Worm (Caenorhabditis elegans) whole organism, dauer: ENCODE data around the gene hic-1.

Experiments
- unc-62 ChIP-seq: sonication (generic microtip); optimal IDR thresholded peaks from 2 replicates; lab custom pipeline; 2017; ENCODE audit warnings: missing biosample characterization, missing genetic modification reagents, missing genetic modification characterization

The hic-1 gene

DNA sequence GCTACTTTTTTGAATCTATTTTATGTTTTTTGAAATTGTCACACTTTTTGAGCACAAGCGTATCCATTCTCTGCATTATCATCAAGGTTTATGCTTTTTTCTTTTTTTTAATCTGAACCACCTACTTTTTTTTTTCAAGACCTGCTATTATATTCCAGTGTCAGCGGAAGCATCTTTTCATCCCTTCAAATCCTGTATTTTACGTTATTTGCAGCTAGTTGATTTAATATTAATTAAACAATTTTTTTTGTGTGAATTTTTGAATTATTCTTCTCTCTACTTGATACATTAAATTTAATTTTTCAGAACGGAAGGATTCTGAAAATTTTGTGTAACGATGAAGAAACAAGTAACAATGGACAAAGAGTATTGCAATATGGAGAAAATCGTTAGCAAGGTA lies 11.1 kb upstream of the hic-1 start, which contains the start of gene C25B8.8:
Gene C25B8.8, plus strand, starts transcription at position 301 of the 400 bp plus-strand sequence.
- no peak for TF ChIP-seq unc-62 (GFP tag; lab: Kevin White, UChicago)

DNA sequence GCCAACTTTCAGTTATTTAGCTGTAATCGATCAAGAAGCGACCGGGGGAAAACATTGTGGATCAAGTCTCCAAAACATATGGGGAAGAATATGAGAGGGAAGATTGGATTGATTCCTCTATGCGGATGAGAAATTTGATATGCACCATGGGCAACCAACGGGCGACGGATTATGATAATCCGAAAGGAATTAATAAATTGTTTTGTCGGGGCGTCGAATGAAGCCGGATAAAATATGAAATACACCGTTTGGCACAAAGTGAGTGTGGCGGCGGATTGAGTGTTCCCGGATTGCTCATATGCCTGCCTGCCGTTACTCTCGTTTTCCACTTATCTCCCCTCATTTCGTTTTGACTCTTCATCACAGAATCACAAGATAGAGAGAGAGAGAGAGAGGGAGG lies 10.6 kb upstream of the hic-1 start:
- no peak for TF ChIP-seq unc-62 (GFP tag; lab: Kevin White, UChicago)

DNA sequence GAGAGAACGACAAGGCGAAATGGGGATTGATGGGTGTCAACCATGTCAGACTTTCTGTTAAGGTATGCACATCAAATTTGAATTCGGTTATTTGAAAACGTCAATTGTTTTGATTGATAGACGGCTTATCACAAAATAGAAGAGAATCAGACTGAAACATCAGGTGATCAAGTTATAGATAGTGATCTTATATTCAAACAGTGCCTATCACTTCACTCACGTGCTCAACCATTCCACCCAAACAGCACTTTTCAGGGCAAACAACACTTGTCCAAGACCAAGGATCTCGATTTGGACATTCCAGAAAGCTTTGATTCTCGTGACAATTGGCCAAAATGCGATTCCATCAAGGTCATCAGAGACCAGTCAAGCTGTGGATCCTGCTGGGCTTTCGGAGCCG lies 9.0 kb upstream of the hic-1 start:
- no peak for TF ChIP-seq unc-62 (GFP tag; lab: Kevin White, UChicago)

- TF ChIP-seq unc-62 (GFP tag; lab: Kevin White, UChicago) = no peak
These were observed 8.4 kb upstream of the hic-1 start, which contains the start of gene cpr-6 for ce11 chrX:6606991-6607390. cpr-6 (plus strand) TSS chrX:6607207.

DNA sequence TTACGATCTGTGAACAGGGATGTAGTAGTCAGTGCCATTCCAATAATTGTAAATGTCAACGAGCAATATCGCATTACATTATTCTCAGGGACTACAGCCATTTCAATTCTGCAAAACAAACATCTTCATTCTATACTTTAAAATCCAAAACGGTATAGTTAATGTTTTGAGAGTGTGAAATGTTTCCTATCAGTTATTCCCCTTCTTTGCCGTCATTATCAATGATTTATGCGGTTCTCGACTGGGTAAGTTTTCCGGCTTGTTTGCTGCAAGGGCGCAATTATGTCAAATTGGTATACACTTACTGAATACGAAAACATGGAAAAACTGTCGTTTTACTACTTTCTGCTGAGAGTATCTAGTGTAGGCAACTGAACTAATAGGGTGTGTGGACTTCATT lies 4.5 kb upstream of the hic-1 start, which contains the start of gene F23G4.1:
Gene F23G4.1, minus strand, starts transcription at position 101 of the 400 bp plus-strand sequence.
- no peak for TF ChIP-seq unc-62 (GFP tag; lab: Kevin White, UChicago)

- TF ChIP-seq unc-62 (GFP tag; lab: Kevin White, UChicago) = no peak
These were observed 3.3 kb upstream of the hic-1 start for ce11 chrX:6601967-6602366.

DNA sequence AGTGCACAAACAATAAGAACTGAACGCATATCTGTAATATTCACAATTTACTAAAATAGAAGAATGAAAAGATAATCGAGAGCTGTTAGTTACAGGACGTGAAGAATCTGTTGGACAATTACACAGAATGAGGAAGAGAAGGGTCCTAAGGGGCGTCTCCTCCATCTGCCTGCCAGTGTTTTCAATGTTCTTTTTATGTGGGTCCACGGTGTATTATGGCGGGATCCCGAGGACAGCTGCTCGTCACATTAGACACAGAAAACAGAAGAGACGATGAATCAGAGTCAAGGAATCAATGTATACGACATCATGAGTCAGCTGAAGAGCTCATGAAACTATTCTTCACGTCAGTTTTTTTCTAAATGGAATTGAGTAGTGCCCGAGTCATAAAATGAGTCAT lies 1.5 kb downstream of the hic-1 start, which contains the start of gene ttr-6:
Gene ttr-6, minus strand, starts transcription at position 33 of the 400 bp plus-strand sequence.
- no peak for TF ChIP-seq unc-62 (GFP tag; lab: Kevin White, UChicago)

DNA sequence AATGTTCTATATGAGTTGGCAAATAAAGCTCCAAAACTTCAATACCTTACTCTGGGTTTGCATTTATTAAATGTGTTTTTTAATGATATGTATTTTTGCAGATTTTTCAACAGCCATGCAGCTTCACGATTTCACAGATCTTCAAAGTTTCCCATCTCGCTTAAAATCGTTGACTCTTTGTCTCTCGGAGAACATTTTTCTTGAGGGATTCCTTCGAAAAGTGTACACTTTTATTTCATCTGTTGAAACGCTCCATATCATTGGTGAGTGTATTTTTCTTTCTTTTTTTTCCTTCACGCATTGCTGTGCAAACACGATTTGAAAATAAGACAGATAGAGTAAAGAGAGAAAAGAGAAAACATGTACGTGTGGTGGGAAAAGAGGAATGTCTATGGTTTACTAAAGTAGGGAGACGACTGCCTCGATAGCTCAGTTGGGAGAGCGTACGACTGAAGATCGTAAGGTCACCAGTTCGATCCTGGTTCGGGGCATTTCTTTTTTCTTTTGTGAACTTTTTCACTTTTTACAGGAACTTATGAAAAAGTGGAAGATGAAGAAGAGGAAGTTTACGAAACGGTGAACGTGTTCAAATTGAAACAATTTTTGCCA lies 5.3 kb downstream of the hic-1 start:
- TF ChIP-seq unc-62 (GFP tag; lab: Kevin White, UChicago) = no peak

DNA sequence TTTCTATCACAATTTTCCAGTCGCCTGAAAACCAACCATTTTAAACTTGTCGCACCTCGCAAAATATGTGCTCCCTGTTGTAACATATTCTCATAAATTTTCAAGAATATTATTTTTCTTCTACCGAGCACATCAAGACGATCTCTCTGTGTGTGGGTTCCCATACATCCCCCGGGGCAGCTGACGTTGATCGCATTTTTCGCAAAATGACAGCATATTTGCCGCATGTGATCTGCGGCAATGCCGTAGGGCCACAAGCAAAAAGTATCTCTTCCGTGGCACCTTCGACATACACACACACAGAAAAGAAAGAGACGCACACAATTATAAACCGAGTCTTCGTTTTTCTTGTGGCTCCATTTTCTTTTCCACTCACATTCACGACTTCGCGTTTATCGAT lies 7.0 kb downstream of the hic-1 start:
- no peak for TF ChIP-seq unc-62 (GFP tag; lab: Kevin White, UChicago)

DNA sequence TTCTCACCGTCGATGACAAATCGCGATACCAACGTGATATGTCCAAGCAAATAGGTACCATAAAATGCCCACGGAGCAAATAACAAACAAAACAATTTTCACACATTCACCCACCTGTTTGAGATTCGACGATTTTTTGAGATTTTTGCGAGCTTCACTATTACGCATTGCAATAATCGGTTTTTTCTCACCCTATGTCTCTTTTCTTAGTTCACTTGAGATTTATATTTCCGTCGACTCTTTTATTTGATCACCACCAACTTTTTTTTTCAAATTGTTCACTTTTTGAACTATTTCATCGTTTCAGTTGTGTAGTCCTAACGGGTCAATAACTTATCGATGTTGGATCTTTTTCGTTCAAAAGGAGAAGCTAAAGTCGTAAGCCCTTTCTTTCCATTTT lies 10.1 kb downstream of the hic-1 start, which contains the start of gene fbxl-4:
Gene fbxl-4, plus strand, starts transcription at position 301 of the 400 bp plus-strand sequence.
- TF ChIP-seq unc-62 (GFP tag; lab: Kevin White, UChicago) = no peak

ce11 chrX:6583385-6583784 lies 15.2 kb downstream of the hic-1 start:
- no peak for TF ChIP-seq unc-62 (GFP tag; lab: Kevin White, UChicago)

DNA sequence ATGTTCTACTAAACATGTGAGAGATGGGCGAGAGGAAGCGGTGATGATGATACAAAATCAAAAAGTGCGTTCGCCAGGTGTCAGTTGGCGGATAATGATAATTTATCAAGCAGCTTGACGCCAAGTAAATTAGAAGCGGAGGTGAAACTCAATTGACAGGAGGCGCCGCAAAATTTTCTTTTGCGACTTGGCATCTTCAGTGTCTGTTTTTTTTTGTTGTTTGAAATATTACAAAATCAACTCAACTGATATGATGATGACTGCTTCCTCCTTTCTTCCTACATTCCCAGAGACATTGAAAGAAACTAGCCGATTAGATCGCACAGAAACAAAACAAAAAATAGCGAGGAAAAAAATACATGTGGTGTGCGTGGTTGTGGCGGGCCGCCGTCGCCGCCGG lies 22.6 kb downstream of the hic-1 start:
- TF ChIP-seq unc-62 (GFP tag; lab: Kevin White, UChicago) = no peak

DNA sequence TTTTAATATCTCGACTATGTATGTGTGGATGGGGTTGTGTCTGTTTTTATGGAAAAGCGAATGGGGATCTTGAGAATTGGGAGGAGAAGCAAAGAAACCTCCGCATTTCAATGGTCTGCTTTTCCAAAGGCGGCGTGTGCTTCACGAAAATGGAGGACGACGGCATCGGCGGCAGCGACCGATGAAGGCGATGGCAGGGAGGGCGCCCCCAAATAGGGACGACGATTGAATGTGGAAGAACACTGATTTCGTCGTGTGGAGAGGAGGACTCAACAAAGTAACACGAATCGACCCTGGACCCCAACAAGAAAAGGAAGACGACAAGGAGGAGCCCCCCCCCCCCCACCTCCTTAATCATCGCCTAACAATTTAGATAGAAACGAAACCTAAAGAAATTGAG lies 25.6 kb downstream of the hic-1 start:
- TF ChIP-seq unc-62 (GFP tag; lab: Kevin White, UChicago) = no peak

ce11 chrX:6569624-6570023 lies 29.0 kb downstream of the hic-1 start, which contains the start of gene dop-3:
dop-3 (minus strand) TSS chrX:6569724.
- TF ChIP-seq unc-62 (GFP tag; lab: Kevin White, UChicago) = no peak

ce11 chrX:6562378-6562856 lies 36.2 kb downstream of the hic-1 start, which contains the start of gene aaim-1:
aaim-1 (minus strand) TSS chrX:6562428.
- TF ChIP-seq unc-62 (GFP tag; lab: Kevin White, UChicago) = no peak

DNA sequence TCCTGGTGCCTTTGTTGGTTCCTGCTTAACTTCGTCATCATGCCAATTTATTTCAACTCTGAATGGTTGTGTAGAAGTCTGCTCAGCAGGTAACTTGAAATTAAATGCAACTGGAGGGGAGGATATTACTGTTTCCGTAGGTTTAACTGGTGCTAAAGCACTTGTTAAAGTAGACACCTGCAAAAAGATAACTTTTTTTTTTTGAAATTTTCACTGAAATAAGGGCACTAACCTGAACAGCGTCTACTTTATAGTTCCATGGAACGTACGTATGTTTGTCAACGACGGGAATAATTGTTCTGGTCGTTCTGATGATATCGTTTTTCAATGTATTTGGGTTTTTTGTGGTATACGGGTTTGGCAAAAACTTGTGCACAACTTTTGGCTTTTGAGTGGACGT lies 38.1 kb downstream of the hic-1 start:
- no peak for TF ChIP-seq unc-62 (GFP tag; lab: Kevin White, UChicago)

ce11 chrX:6553634-6554033 lies 45.0 kb downstream of the hic-1 start:
- no peak for TF ChIP-seq unc-62 (GFP tag; lab: Kevin White, UChicago)
